Worm (Caenorhabditis elegans): Measurements from ENCODE around the gene srw-24.
A peak's percentile ranks its signal among the peaks of the same experiment; 100 is the strongest.

DNA sequence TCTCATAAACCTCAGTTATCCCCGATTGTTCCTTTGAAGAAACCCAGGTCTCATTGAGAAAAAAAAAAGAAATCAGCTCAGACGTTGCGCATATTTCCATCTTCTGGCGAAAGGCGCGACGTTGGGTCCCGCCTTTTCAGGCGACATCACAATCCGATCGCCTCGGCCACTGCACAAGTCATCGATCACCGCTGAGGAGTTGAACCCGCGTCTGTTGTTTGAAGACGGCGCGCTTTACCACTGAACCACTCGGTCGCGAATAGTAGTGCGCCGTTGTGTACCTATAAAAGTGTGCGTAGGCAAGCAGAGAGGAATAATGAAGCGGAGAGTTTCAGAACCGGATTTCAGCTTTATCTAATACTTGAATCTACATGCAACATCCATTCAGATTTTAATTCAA lies 32.9 kb upstream of the srw-24 start, which contains the start of gene Y75B12B.11:
- TF ChIP-seq med-1 (GFP tag; optimal IDR thresholded peaks at IDR 0.05; ENCODE audit: insufficient read depth) = peak; percentile 51
- TF ChIP-seq flt-1 (GFP tag; IDR thresholded peaks at IDR 0.05) = peak; percentile 96
- TF ChIP-seq cog-1 (tag; optimal IDR thresholded peaks at IDR 0.05) = peak; percentile 76
- TF ChIP-seq tab-1 (GFP tag; IDR thresholded peaks at IDR 0.05) = peak; percentile 95
- peak; percentile 89 for TF ChIP-seq T22C8.4 (GFP tag; IDR thresholded peaks at IDR 0.05)
- TF ChIP-seq klf-2 (GFP tag; conservative IDR thresholded peaks at IDR 0.05) = peak; percentile 80
- peak; percentile 78 for TF ChIP-seq ref-1 (GFP tag; conservative IDR thresholded peaks at IDR 0.05)
- peak; percentile 86 for TF ChIP-seq ztf-29 (GFP tag; IDR thresholded peaks at IDR 0.05)
- TF ChIP-seq ztf-23 (GFP tag; IDR thresholded peaks at IDR 0.05) = peak; percentile 88

All from whole organism, midembryonic.